Worm (Caenorhabditis elegans) whole organism, L4 larva: Measurements from ENCODE around the gene kin-18.
A peak's percentile ranks its signal among the peaks of the same experiment; 100 is the strongest.

Experiments used
- D1046.2 ChIP-seq: fragments of 200-800 bp; sonication (Bioruptor generic); IDR thresholded peaks from 2 replicates; pipeline ENCODE4 v1.3.6; 2022; ENCODE audit warnings: missing genetic modification characterization, missing compliant biosample characterization
- F37D6.2 ChIP-seq: sonication (generic microtip); optimal IDR thresholded peaks from 2 replicates; lab custom pipeline; 2016; ENCODE audit warnings: mild to moderate bottlenecking, missing genetic modification characterization, missing compliant biosample characterization
- T20F7.1 ChIP-seq: fragments of 200-800 bp; sonication (Bioruptor generic); optimal IDR thresholded peaks from 2 replicates; lab custom pipeline; 2018; ENCODE audit warnings: mild to moderate bottlenecking, missing genetic modification characterization, missing compliant biosample characterization
- aha-1 ChIP-seq: fragments of 150-350 bp; peaks from one replicate; lab custom pipeline; 2014; ENCODE audit warnings: missing biosample characterization, missing genetic modification characterization
- ceh-20 ChIP-seq: fragments of 200-800 bp; sonication (Bioruptor generic); IDR thresholded peaks from 2 replicates; pipeline ENCODE4 v1.3.6; 2022; ENCODE audit warnings: missing genetic modification reagents, missing genetic modification characterization, missing compliant biosample characterization
- ces-1 ChIP-seq: fragments of 150-350 bp; sonication (generic microtip); optimal IDR thresholded peaks from 4 replicates; lab custom pipeline; 2014; ENCODE audit warnings: missing biosample characterization, missing genetic modification reagents, missing genetic modification characterization
- ctbp-1 ChIP-seq: fragments of 200-800 bp; sonication (Bioruptor generic); IDR thresholded peaks from 2 replicates; pipeline ENCODE4 v1.3.6; 2022; ENCODE audit warnings: missing genetic modification reagents, missing genetic modification characterization, missing compliant biosample characterization
- daf-12 ChIP-seq: fragments of 150-350 bp; optimal IDR thresholded peaks from 2 replicates; lab custom pipeline; 2014; ENCODE audit warnings: missing biosample characterization, missing genetic modification reagents, missing genetic modification characterization
- daf-16 ChIP-seq, 3 experiments: sonication (generic microtip); optimal IDR thresholded peaks; 2 replicates each; lab custom pipeline; 2016 to 2017; ENCODE audit warnings: missing genetic modification characterization in 3 of 3, missing genetic modification reagents in 3 of 3, mild to moderate bottlenecking in 2 of 3, missing compliant biosample characterization in 2 of 3, missing biosample characterization in 1 of 3, moderate library complexity in 1 of 3
- daf-19 ChIP-seq: fragments of 200-800 bp; sonication (Bioruptor generic); conservative IDR thresholded peaks from 2 replicates; pipeline ENCODE4 v1.3.6; 2022; ENCODE audit warnings: missing genetic modification characterization, missing compliant biosample characterization
- dmd-6 ChIP-seq: fragments of 200-800 bp; sonication (Bioruptor generic); IDR thresholded peaks from 2 replicates; pipeline ENCODE4 v1.3.6; 2022; ENCODE audit warnings: missing genetic modification reagents, missing genetic modification characterization, missing compliant biosample characterization
- dmd-9 ChIP-seq: fragments of 200-800 bp; sonication (Bioruptor generic); IDR thresholded peaks from 2 replicates; pipeline ENCODE4 v1.3.6; 2022; ENCODE audit warnings: missing genetic modification reagents, missing genetic modification characterization, missing compliant biosample characterization
- dve-1 ChIP-seq: sonication (generic microtip); optimal IDR thresholded peaks from 2 replicates; lab custom pipeline; 2017; ENCODE audit warnings: antibody characterized with exemption, mild to moderate bottlenecking, missing genetic modification characterization, missing compliant biosample characterization; ENCODE audit not compliant: insufficient read depth
- egl-27 ChIP-seq: sonication (generic microtip); optimal IDR thresholded peaks from 3 replicates; lab custom pipeline; 2017; ENCODE audit warnings: missing biosample characterization, missing genetic modification reagents, missing genetic modification characterization
- egl-43 ChIP-seq: fragments of 200-800 bp; sonication (Bioruptor generic); IDR thresholded peaks from 2 replicates; pipeline ENCODE4 v1.3.6; 2022; ENCODE audit warnings: missing genetic modification reagents, missing genetic modification characterization, missing compliant biosample characterization
- fkh-10 ChIP-seq: fragments of 150-350 bp; optimal IDR thresholded peaks from 2 replicates; lab custom pipeline; 2014; ENCODE audit warnings: missing biosample characterization, missing genetic modification reagents, missing genetic modification characterization
- fos-1 ChIP-seq: fragments of 150-350 bp; optimal IDR thresholded peaks from 2 replicates; lab custom pipeline; 2014; ENCODE audit warnings: missing biosample characterization, missing genetic modification characterization
- hif-1 ChIP-seq, 2 experiments: sonication (generic microtip); optimal IDR thresholded peaks; 2 replicates each; lab custom pipeline; 2016 to 2017; ENCODE audit warnings: missing compliant biosample characterization in 2 of 2, missing genetic modification characterization in 2 of 2, missing genetic modification reagents in 2 of 2, missing genotype in 2 of 2, mild to moderate bottlenecking in 1 of 2
- hlh-11 ChIP-seq: fragments of 200-800 bp; sonication (Bioruptor generic); optimal IDR thresholded peaks from 2 replicates; lab custom pipeline; 2018; ENCODE audit warnings: mild to moderate bottlenecking, missing genetic modification characterization, missing compliant biosample characterization
- hlh-30 ChIP-seq: sonication (generic microtip); optimal IDR thresholded peaks from 2 replicates; lab custom pipeline; 2017; ENCODE audit warnings: antibody characterized with exemption, mild to moderate bottlenecking, missing genetic modification characterization, missing compliant biosample characterization; ENCODE audit not compliant: insufficient read depth
- hmg-1.1 ChIP-seq: fragments of 200-800 bp; sonication (Bioruptor generic); IDR thresholded peaks from 2 replicates; pipeline ENCODE4 v1.3.6; 2022; ENCODE audit warnings: missing genetic modification reagents, missing genetic modification characterization, missing compliant biosample characterization
- lin-13 ChIP-seq: fragments of 150-350 bp; optimal IDR thresholded peaks from 2 replicates; lab custom pipeline; 2014; ENCODE audit warnings: missing biosample characterization, missing genetic modification reagents, missing genetic modification characterization
- lin-29 ChIP-seq: fragments of 200-800 bp; sonication (Bioruptor generic); IDR thresholded peaks from 2 replicates; pipeline ENCODE4 v1.3.6; 2022; ENCODE audit warnings: missing genetic modification reagents, missing genetic modification characterization, missing compliant biosample characterization
- lsy-2 ChIP-seq, 2 experiments: fragments of 150-350 bp in 1 of 2; sonication (generic microtip) in 1 of 2; optimal IDR thresholded peaks; 2 replicates each; lab custom pipeline; 2014 to 2017; ENCODE audit warnings: missing biosample characterization in 2 of 2, missing genetic modification characterization in 2 of 2
- mdl-1 ChIP-seq, 2 experiments: fragments of 150-350 bp in 1 of 2; sonication (generic microtip) in 1 of 2; optimal IDR thresholded peaks; 2 replicates each; lab custom pipeline; 2014 to 2017; ENCODE audit warnings: missing biosample characterization in 2 of 2, missing genetic modification characterization in 2 of 2
- mep-1 ChIP-seq: fragments of 150-350 bp; sonication (generic microtip); optimal IDR thresholded peaks from 3 replicates; lab custom pipeline; 2014; ENCODE audit warnings: missing biosample characterization, missing genetic modification characterization
- mes-2 ChIP-seq: sonication (generic microtip); optimal IDR thresholded peaks from 2 replicates; lab custom pipeline; 2016; ENCODE audit warnings: missing genotype, mild to moderate bottlenecking, missing genetic modification characterization, missing compliant biosample characterization; ENCODE audit not compliant: poor library complexity, severe bottlenecking
- mxl-3 ChIP-seq: fragments of 200-800 bp; sonication (Bioruptor generic); optimal IDR thresholded peaks from 2 replicates; lab custom pipeline; 2018; ENCODE audit warnings: mild to moderate bottlenecking, missing genetic modification characterization, missing compliant biosample characterization
- nhr-102 ChIP-seq: sonication (generic microtip); optimal IDR thresholded peaks from 2 replicates; lab custom pipeline; 2016; ENCODE audit warnings: mild to moderate bottlenecking, missing genetic modification characterization, moderate library complexity, missing compliant biosample characterization
- nhr-28 ChIP-seq: fragments of 150-350 bp; optimal IDR thresholded peaks from 2 replicates; lab custom pipeline; 2014; ENCODE audit warnings: missing biosample characterization, missing genetic modification characterization
- nhr-48 ChIP-seq: sonication (generic microtip); optimal IDR thresholded peaks from 2 replicates; lab custom pipeline; 2016; ENCODE audit warnings: mild to moderate bottlenecking, missing genetic modification characterization, missing compliant biosample characterization
- nhr-76 ChIP-seq: fragments of 150-350 bp; optimal IDR thresholded peaks from 2 replicates; lab custom pipeline; 2014; ENCODE audit warnings: missing biosample characterization, missing genetic modification characterization
- nhr-77 ChIP-seq: fragments of 150-350 bp; optimal IDR thresholded peaks from 2 replicates; lab custom pipeline; 2014; ENCODE audit warnings: missing biosample characterization, missing genetic modification characterization
- rbr-2 ChIP-seq: sonication (generic microtip); optimal IDR thresholded peaks from 2 replicates; lab custom pipeline; 2016; ENCODE audit warnings: missing genotype, missing genetic modification characterization, missing compliant biosample characterization
- saeg-2 ChIP-seq: fragments of 200-800 bp; sonication (Bioruptor generic); IDR thresholded peaks from 2 replicates; pipeline ENCODE4 v1.3.6; 2022; ENCODE audit warnings: missing genetic modification reagents, missing genetic modification characterization, missing compliant biosample characterization
- set-16 ChIP-seq: fragments of 200-800 bp; sonication (Bioruptor generic); IDR thresholded peaks from 2 replicates; pipeline ENCODE4 v1.3.6; 2022; ENCODE audit warnings: missing genetic modification reagents, missing genetic modification characterization, missing compliant biosample characterization
- spr-3 ChIP-seq: fragments of 200-800 bp; sonication (Bioruptor generic); optimal IDR thresholded peaks from 2 replicates; lab custom pipeline; 2018; ENCODE audit warnings: mild to moderate bottlenecking, missing genetic modification characterization, missing compliant biosample characterization
- tra-1 ChIP-seq: fragments of 200-800 bp; sonication (Bioruptor generic); IDR thresholded peaks from 2 replicates; pipeline ENCODE4 v1.3.6; 2022; ENCODE audit warnings: missing genetic modification reagents, missing genetic modification characterization, missing compliant biosample characterization
- unc-62 ChIP-seq, 3 experiments: fragments of 150-350 bp in 1 of 3; sonication (generic microtip); optimal IDR thresholded peaks in 2 of 3; peaks in 1 of 3; 1 replicate in 1 of 3; 2 replicates in 2 of 3; lab custom pipeline; 2014 to 2017; ENCODE audit warnings: missing biosample characterization in 3 of 3, missing genetic modification characterization in 3 of 3, missing genetic modification reagents in 3 of 3, missing genotype in 1 of 3
- zag-1 ChIP-seq: fragments of 150-350 bp; optimal IDR thresholded peaks from 2 replicates; lab custom pipeline; 2014; ENCODE audit warnings: missing biosample characterization, missing genetic modification characterization
- zfp-3 ChIP-seq: fragments of 200-800 bp; sonication (Bioruptor generic); conservative IDR thresholded peaks from 2 replicates; pipeline ENCODE4 v1.3.6; 2022; ENCODE audit warnings: missing genetic modification reagents, missing genetic modification characterization, missing compliant biosample characterization
- zip-11 ChIP-seq: fragments of 200-800 bp; sonication (Bioruptor generic); IDR thresholded peaks from 2 replicates; pipeline ENCODE4 v1.3.6; 2022; ENCODE audit warnings: missing genetic modification characterization, missing compliant biosample characterization
- ztf-11 ChIP-seq: fragments of 150-350 bp; optimal IDR thresholded peaks from 2 replicates; lab custom pipeline; 2014; ENCODE audit warnings: missing biosample characterization, missing genetic modification characterization

Gene kin-18

ce11 chrIII:6137431-6137830 lies 19.0 kb downstream of the kin-18 start:
- TF ChIP-seq lin-13 (peak; percentile 5), dve-1 (tag; lab: Kevin White, UChicago) (no peak), daf-19 (no peak), rbr-2 (tag; lab: Kevin White, UChicago) (peak; percentile 80), nhr-28 (tag; lab: Kevin White, UChicago) (no peak), nhr-48 (peak; percentile 10), set-16 (peak; percentile 75), aha-1 (tag; lab: Kevin White, UChicago) (peak; percentile 85), mxl-3 (GFP tag; lab: Kevin White, UChicago) (peak; percentile 4), dmd-9 (GFP tag; lab: Robert Waterston, UW) (0 out of 2 replicates have a peak, but pooled peaks have one; percentile 4), zag-1 (tag; lab: Kevin White, UChicago) (peak; percentile 40), fkh-10 (GFP tag; lab: Kevin White, UChicago) (peak; percentile 86), ctbp-1 (peak; percentile 91), zfp-3 (GFP tag; lab: Robert Waterston, UW) (no peak), hif-1 (tag; optimal IDR thresholded peaks at IDR 0.05; lab: Kevin White, UChicago) (peak in 1 of 2 experiments; percentile 61), tra-1 (GFP tag; lab: Robert Waterston, UW) (peak; percentile 72; the same call in 1 of the 2 replicates), F37D6.2 (tag; lab: Kevin White, UChicago) (peak; percentile 73), nhr-102 (tag; lab: Kevin White, UChicago) (no peak), mep-1 (peak; percentile 79), hlh-30 (tag; lab: Kevin White, UChicago) (peak; percentile 62), zip-11 (GFP tag; lab: Robert Waterston, UW) (no peak), unc-62 (GFP tag; optimal IDR thresholded peaks at IDR 0.05 in 1 of 2; lab: Kevin White, UChicago) (peak in 1 of 2 experiments; percentile 90), unc-62 (tag; optimal IDR thresholded peaks at IDR 0.05; lab: Kevin White, UChicago) (no peak), ztf-11 (tag; lab: Kevin White, UChicago) (no peak), nhr-77 (tag; lab: Kevin White, UChicago) (no peak), dmd-6 (GFP tag; lab: Robert Waterston, UW) (peak; percentile 49), ces-1 (GFP tag; lab: Kevin White, UChicago) (peak; percentile 10), spr-3 (GFP tag; lab: Kevin White, UChicago) (no peak), hlh-11 (tag; lab: Kevin White, UChicago) (peak; percentile 61), ceh-20 (GFP tag; lab: Robert Waterston, UW) (0 out of 2 replicates have a peak, but pooled peaks have one; percentile 51), lin-29 (GFP tag; lab: Robert Waterston, UW) (no peak), hmg-1.1 (GFP tag; lab: Robert Waterston, UW) (peak; percentile 64), daf-12 (tag; lab: Kevin White, UChicago) (no peak), lsy-2 (tag; optimal IDR thresholded peaks at IDR 0.05; lab: Kevin White, UChicago) (peak; percentile 60 to 77), mdl-1 (tag; optimal IDR thresholded peaks at IDR 0.05; lab: Kevin White, UChicago) (peak; percentile 29 to 58), daf-16 (GFP tag; optimal IDR thresholded peaks at IDR 0.05; lab: Kevin White, UChicago) (no peak), daf-16 (tag; optimal IDR thresholded peaks at IDR 0.05; lab: Kevin White, UChicago) (no peak), nhr-76 (tag; lab: Kevin White, UChicago) (no peak), saeg-2 (0 out of 2 replicates have a peak, but pooled peaks have one; percentile 6), egl-27 (tag; lab: Kevin White, UChicago) (no peak), T20F7.1 (GFP tag; lab: Kevin White, UChicago) (no peak), egl-43 (GFP tag; lab: Robert Waterston, UW) (peak; percentile 82), fos-1 (tag; lab: Kevin White, UChicago) (no peak), D1046.2 (GFP tag; lab: Robert Waterston, UW) (no peak), mes-2 (peak; percentile 58)
- TF ChIP-seq, all 104 proteins: peak for 26
